Worm (Caenorhabditis elegans): Measurements from ENCODE around the gene Y46E12BL.2.

Gene Y46E12BL.2

DNA sequence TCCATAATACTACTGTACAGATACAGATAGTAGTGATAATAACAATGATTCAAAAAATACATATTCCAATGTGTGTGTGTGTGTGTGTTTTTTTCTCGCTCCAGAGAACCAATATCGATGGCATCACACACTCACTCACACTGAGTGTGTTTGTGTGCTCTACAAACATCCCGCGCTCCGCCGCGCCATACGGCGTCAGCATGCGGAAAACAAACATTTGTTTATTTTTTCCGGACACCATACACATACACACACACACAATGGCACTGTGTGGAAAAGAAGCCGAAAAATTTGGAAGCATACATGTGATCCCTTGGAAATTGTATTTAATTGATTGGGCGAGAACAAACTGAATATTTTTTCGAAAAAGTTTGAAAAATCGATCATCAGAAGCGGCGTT, 13.7 kb upstream of the Y46E12BL.2 start:
- TF ChIP-seq blmp-1 (tag; optimal IDR thresholded peaks at IDR 0.05; ENCODE audit: insufficient read depth) (no peak), unc-39 (tag; optimal IDR thresholded peaks at IDR 0.05) (no peak), sma-9 (GFP tag; optimal IDR thresholded peaks at IDR 0.05) (no peak), sma-9 (tag; optimal IDR thresholded peaks at IDR 0.05) (no peak), lin-11 (tag; optimal IDR thresholded peaks at IDR 0.05) (no peak), ZK546.5 (tag; optimal IDR thresholded peaks at IDR 0.05) (no peak), egl-27 (tag; optimal IDR thresholded peaks at IDR 0.05) (no peak)

DNA sequence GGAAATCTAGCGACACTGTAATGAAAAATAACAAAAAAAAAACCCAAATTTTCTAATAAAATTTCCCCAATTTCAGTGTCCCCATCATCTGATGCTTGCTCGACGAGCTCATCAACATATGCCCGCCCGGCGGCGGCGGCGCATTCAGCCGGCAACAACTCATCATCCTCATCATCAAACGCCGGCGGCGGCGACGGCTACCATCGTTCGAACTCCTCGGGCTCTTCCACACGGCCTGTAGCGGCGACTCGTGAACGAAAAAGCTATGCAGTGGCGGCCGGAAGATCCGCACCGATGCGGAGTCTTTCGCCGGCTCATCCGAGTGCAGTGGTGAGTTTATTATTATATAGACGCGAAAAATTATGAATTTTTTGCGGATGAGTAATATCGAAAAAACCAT, 12.6 kb upstream of the Y46E12BL.2 start:
- TF ChIP-seq zag-1 (tag; optimal IDR thresholded peaks at IDR 0.05), result no peak
- no peak for TF ChIP-seq Y55F3AM.14 (GFP tag; optimal IDR thresholded peaks at IDR 0.05)
- TF ChIP-seq sem-4 (tag; optimal IDR thresholded peaks at IDR 0.05), result no peak
- no peak for TF ChIP-seq mab-5 (tag; optimal IDR thresholded peaks at IDR 0.05)
- TF ChIP-seq nhr-12 (tag; optimal IDR thresholded peaks at IDR 0.05), result no peak
- no peak for TF ChIP-seq R02D3.7 (tag; optimal IDR thresholded peaks at IDR 0.05)
- no peak for TF ChIP-seq ceh-82 (tag; optimal IDR thresholded peaks at IDR 0.05)
- TF ChIP-seq F13H6.1 (tag; optimal IDR thresholded peaks at IDR 0.05), result no peak
- TF ChIP-seq nhr-11 (tag; optimal IDR thresholded peaks at IDR 0.05), result no peak
- no peak for TF ChIP-seq C34F6.9 (tag; optimal IDR thresholded peaks at IDR 0.05)
- no peak for TF ChIP-seq nhr-25 (tag; optimal IDR thresholded peaks at IDR 0.05)
- no peak for TF ChIP-seq unc-39 (tag; optimal IDR thresholded peaks at IDR 0.05)
- TF ChIP-seq dmd-4 (tag; optimal IDR thresholded peaks at IDR 0.05), result no peak
- no peak for TF ChIP-seq nhr-10 (tag; optimal IDR thresholded peaks at IDR 0.05)
- no peak for TF ChIP-seq fos-1 (tag; optimal IDR thresholded peaks at IDR 0.05)
- no peak for TF ChIP-seq sma-3 (GFP tag; optimal IDR thresholded peaks at IDR 0.05)
- TF ChIP-seq nhr-6 (tag; optimal IDR thresholded peaks at IDR 0.05), result no peak

- no peak for TF ChIP-seq C34F6.9 (tag; optimal IDR thresholded peaks at IDR 0.05)
- no peak for TF ChIP-seq mbf-1 (tag; optimal IDR thresholded peaks at IDR 0.05)
- no peak for TF ChIP-seq nhr-12 (tag; optimal IDR thresholded peaks at IDR 0.05)
- TF ChIP-seq lin-39 (tag; optimal IDR thresholded peaks at IDR 0.05), result no peak
- no peak for TF ChIP-seq nhr-77 (tag; optimal IDR thresholded peaks at IDR 0.05)
- no peak for TF ChIP-seq ceh-82 (tag; optimal IDR thresholded peaks at IDR 0.05)
- no peak for TF ChIP-seq nhr-25 (tag; optimal IDR thresholded peaks at IDR 0.05)
- no peak for TF ChIP-seq peb-1 (tag; optimal IDR thresholded peaks at IDR 0.05)
- no peak for TF ChIP-seq snpc-4 (tag; optimal IDR thresholded peaks at IDR 0.05)
- TF ChIP-seq egl-27 (tag; optimal IDR thresholded peaks at IDR 0.05), result no peak
- no peak for TF ChIP-seq Y55F3AM.14 (GFP tag; optimal IDR thresholded peaks at IDR 0.05)
- no peak for TF ChIP-seq blmp-1 (tag; optimal IDR thresholded peaks at IDR 0.05; ENCODE audit: insufficient read depth)
- TF ChIP-seq unc-55 (GFP tag; optimal IDR thresholded peaks at IDR 0.05), result no peak
- TF ChIP-seq lin-11 (tag; optimal IDR thresholded peaks at IDR 0.05), result no peak
Measured at ce11 chrII:15226186-15226585, 6.6 kb upstream of the Y46E12BL.2 start.

DNA sequence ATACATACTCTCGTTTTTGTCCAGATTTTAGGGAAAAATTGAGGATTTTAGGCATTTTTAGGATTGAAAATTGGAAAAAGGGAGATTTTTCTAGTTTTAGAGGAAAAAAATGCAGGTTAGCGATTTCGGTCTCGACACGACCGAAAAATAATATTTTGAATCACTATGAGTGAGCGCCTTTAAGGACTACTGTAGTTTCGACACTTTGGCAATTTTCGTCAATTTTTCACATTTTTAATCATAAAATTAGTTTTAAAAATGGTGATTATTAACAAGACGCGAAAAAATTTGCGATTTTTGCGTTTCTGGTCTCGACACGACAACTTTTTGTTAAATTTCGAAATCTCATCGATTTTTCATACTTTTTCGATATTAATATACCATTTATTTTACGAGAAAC, 5.9 kb upstream of the Y46E12BL.2 start:
- TF ChIP-seq peb-1 (tag; optimal IDR thresholded peaks at IDR 0.05) (no peak), nhr-77 (tag; optimal IDR thresholded peaks at IDR 0.05) (no peak), zag-1 (tag; optimal IDR thresholded peaks at IDR 0.05) (no peak), mdl-1 (tag; optimal IDR thresholded peaks at IDR 0.05) (no peak), sem-4 (tag; optimal IDR thresholded peaks at IDR 0.05) (no peak), lin-11 (tag; optimal IDR thresholded peaks at IDR 0.05) (no peak), R02D3.7 (tag; optimal IDR thresholded peaks at IDR 0.05) (no peak)

DNA sequence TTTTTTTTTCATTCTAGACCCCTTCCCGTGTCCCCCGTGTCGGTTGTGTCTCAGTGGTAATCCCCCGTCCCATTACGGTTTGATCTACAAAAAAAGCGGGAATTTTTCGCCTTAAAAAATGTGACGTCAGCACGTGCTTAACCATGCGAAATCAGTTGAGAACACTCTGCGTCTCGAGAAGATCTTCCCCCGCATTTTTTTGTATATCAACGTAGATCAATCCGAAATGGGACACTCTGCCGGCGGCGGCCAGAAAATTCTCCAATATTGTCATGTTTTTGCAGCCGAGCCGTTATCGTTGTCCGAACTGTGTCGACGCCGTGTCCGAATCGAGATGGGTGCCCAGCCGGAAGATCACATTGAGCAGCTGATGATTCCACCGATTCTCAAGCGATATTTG, 4.7 kb upstream of the Y46E12BL.2 start:
- no peak for TF ChIP-seq mab-5 (tag; optimal IDR thresholded peaks at IDR 0.05)
- no peak for TF ChIP-seq mdl-1 (tag; optimal IDR thresholded peaks at IDR 0.05)
- TF ChIP-seq alr-1 (tag; optimal IDR thresholded peaks at IDR 0.05), result no peak
- TF ChIP-seq nhr-25 (tag; optimal IDR thresholded peaks at IDR 0.05), result no peak

ce11 chrII:15229785-15230393, 2.9 kb upstream of the Y46E12BL.2 start, which contains the start of gene spsb-2:
Gene spsb-2, plus strand, starts transcription at chrII:15230343.
- TF ChIP-seq ceh-82 (tag; optimal IDR thresholded peaks at IDR 0.05), result no peak
- TF ChIP-seq blmp-1 (tag; optimal IDR thresholded peaks at IDR 0.05; ENCODE audit: insufficient read depth), result no peak
- TF ChIP-seq mbf-1 (tag; optimal IDR thresholded peaks at IDR 0.05), result no peak
- TF ChIP-seq ztf-1 (GFP tag; conservative IDR thresholded peaks at IDR 0.05), result no peak
- TF ChIP-seq peb-1 (tag; optimal IDR thresholded peaks at IDR 0.05), result no peak
